Worm (Caenorhabditis elegans) whole organism, L1 larva: ENCODE data around the gene dop-6.
"Not testable (repeated sequence)": the region's sequence is repeated elsewhere in the genome, so short reads cannot be mapped to it uniquely, and the experiment has no call there.

ENCODE experiments used
- C34B4.2 ChIP-seq: sonication (generic microtip); optimal IDR thresholded peaks from 2 replicates; lab custom pipeline; 2017; ENCODE audit warnings: mild to moderate bottlenecking, missing genetic modification characterization, missing compliant biosample characterization
- F16B12.6 ChIP-seq: fragments of 150-350 bp; optimal IDR thresholded peaks from 2 replicates; lab custom pipeline; 2014; ENCODE audit warnings: missing biosample characterization, missing genetic modification characterization
- Y116A8C.19 ChIP-seq: sonication (generic microtip); optimal IDR thresholded peaks from 2 replicates; lab custom pipeline; 2016; ENCODE audit warnings: missing compliant biosample characterization, missing genetic modification characterization, borderline replicate concordance
- ceh-82 ChIP-seq, 3 experiments: fragments of 150-350 bp in 1 of 3; sonication (generic microtip) in 2 of 3; optimal IDR thresholded peaks; 2 replicates each; lab custom pipeline; 2014 to 2017; ENCODE audit warnings: missing biosample characterization in 3 of 3, missing genetic modification characterization in 3 of 3
- ceh-90 ChIP-seq: sonication (generic microtip); optimal IDR thresholded peaks from 2 replicates; lab custom pipeline; 2016; ENCODE audit warnings: missing genetic modification characterization, missing compliant biosample characterization
- ces-1 ChIP-seq: fragments of 150-350 bp; optimal IDR thresholded peaks from 2 replicates; lab custom pipeline; 2014; ENCODE audit warnings: missing biosample characterization, missing genetic modification reagents, missing genetic modification characterization
- dpl-1 ChIP-seq, 3 experiments: fragments of 150-350 bp in 2 of 3; sonication (generic microtip) in 1 of 3; optimal IDR thresholded peaks; 2 replicates each; lab custom pipeline; 2014 to 2017; ENCODE audit warnings: missing biosample characterization in 3 of 3, missing genetic modification characterization in 3 of 3, missing genetic modification reagents in 3 of 3
- efl-1 ChIP-seq, 4 experiments: fragments of 150-350 bp; optimal IDR thresholded peaks in 3 of 4; peaks in 1 of 4; 1 replicate in 1 of 4; 2 replicates in 3 of 4; lab custom pipeline; 2014; ENCODE audit warnings: missing biosample characterization in 2 of 4, missing genetic modification characterization in 2 of 4, missing genetic modification reagents in 2 of 4
- ets-5 ChIP-seq: fragments of 200-800 bp; sonication (Bioruptor generic); IDR thresholded peaks from 2 replicates; pipeline ENCODE4 v1.3.6; 2022; ENCODE audit warnings: missing genetic modification characterization, missing compliant biosample characterization
- fkh-10 ChIP-seq: sonication (generic microtip); optimal IDR thresholded peaks from 2 replicates; lab custom pipeline; 2017; ENCODE audit warnings: missing biosample characterization, missing genetic modification reagents, missing genetic modification characterization
- irx-1 ChIP-seq: sonication (generic microtip); optimal IDR thresholded peaks from 2 replicates; lab custom pipeline; 2016; ENCODE audit warnings: missing genetic modification characterization, missing compliant biosample characterization
- jun-1 ChIP-seq: fragments of 150-350 bp; optimal IDR thresholded peaks from 2 replicates; lab custom pipeline; 2014; ENCODE audit warnings: missing biosample characterization, missing genetic modification reagents, missing genetic modification characterization
- lin-14 ChIP-seq: fragments of 200-800 bp; sonication (Bioruptor generic); optimal IDR thresholded peaks from 2 replicates; lab custom pipeline; 2018; ENCODE audit warnings: mild to moderate bottlenecking, missing genetic modification characterization, moderate library complexity, missing compliant biosample characterization
- lsy-2 ChIP-seq, 2 experiments: fragments of 150-350 bp; optimal IDR thresholded peaks; 2 replicates each; lab custom pipeline; 2014; ENCODE audit warnings: missing biosample characterization in 2 of 2, missing genetic modification characterization in 2 of 2
- mep-1 ChIP-seq: fragments of 150-350 bp; optimal IDR thresholded peaks from 2 replicates; lab custom pipeline; 2014; ENCODE audit warnings: missing biosample characterization, missing genetic modification characterization
- nhr-19 ChIP-seq: fragments of 200-800 bp; sonication (Bioruptor generic); conservative IDR thresholded peaks from 2 replicates; pipeline ENCODE4 v1.3.6; 2022; ENCODE audit warnings: missing genetic modification characterization, missing compliant biosample characterization
- nhr-47 ChIP-seq: sonication (generic microtip); optimal IDR thresholded peaks from 2 replicates; lab custom pipeline; 2016; ENCODE audit warnings: mild to moderate bottlenecking, missing genetic modification characterization, moderate library complexity, missing compliant biosample characterization
- nhr-85 ChIP-seq: sonication (generic microtip); peaks from one replicate; lab custom pipeline; 2016; ENCODE audit warnings: missing genetic modification characterization, inconsistent platforms, missing compliant biosample characterization
- nhr-90 ChIP-seq: sonication (generic microtip); optimal IDR thresholded peaks from 2 replicates; lab custom pipeline; 2016; ENCODE audit warnings: mild to moderate bottlenecking, missing genetic modification characterization, missing compliant biosample characterization; ENCODE audit not compliant: poor library complexity
- pax-3 ChIP-seq: fragments of 200-800 bp; sonication (Bioruptor generic); optimal IDR thresholded peaks from 2 replicates; lab custom pipeline; 2018; ENCODE audit warnings: mild to moderate bottlenecking, missing genetic modification characterization, moderate library complexity, missing compliant biosample characterization
- skn-1 ChIP-seq: fragments of 150-350 bp; optimal IDR thresholded peaks from 2 replicates; lab custom pipeline; 2014; ENCODE audit warnings: missing biosample characterization, missing genetic modification characterization
- sptf-1 ChIP-seq: fragments of 150-350 bp; optimal IDR thresholded peaks from 2 replicates; lab custom pipeline; 2014; ENCODE audit warnings: missing biosample characterization, missing genetic modification characterization
- sup-37 ChIP-seq: fragments of 200-800 bp; sonication (Bioruptor generic); optimal IDR thresholded peaks from 2 replicates; lab custom pipeline; 2018; ENCODE audit warnings: mild to moderate bottlenecking, missing genetic modification characterization, missing compliant biosample characterization
- tbx-2 ChIP-seq: sonication (generic microtip); optimal IDR thresholded peaks from 2 replicates; lab custom pipeline; 2016; ENCODE audit warnings: missing genetic modification characterization, missing compliant biosample characterization
- tlp-1 ChIP-seq: fragments of 150-350 bp; optimal IDR thresholded peaks from 2 replicates; lab custom pipeline; 2014; ENCODE audit warnings: missing biosample characterization, missing genetic modification characterization
- xbp-1 ChIP-seq: sonication (generic microtip); optimal IDR thresholded peaks from 2 replicates; lab custom pipeline; 2016; ENCODE audit warnings: missing genetic modification characterization, missing compliant biosample characterization

Gene dop-6

ce11 chrX:4317095-4317494 is 3.6 kb upstream of the dop-6 start:
- TF ChIP-seq efl-1 (optimal IDR thresholded peaks at IDR 0.05; lab: Kevin White, UChicago), result no peak
- peak in 1 of 2 experiments; percentile 2 for TF ChIP-seq efl-1 (GFP tag; optimal IDR thresholded peaks at IDR 0.05 in 1 of 2; lab: Kevin White, UChicago)
- TF ChIP-seq fkh-10, result peak; percentile 75
- TF ChIP-seq ceh-82 (tag; optimal IDR thresholded peaks at IDR 0.05; lab: Kevin White, UChicago), result no peak
- peak; percentile 29 for TF ChIP-seq lin-14 (GFP tag; lab: Kevin White, UChicago)
- no peak for TF ChIP-seq skn-1

ce11 chrX:4322847-4323455 is 2.3 kb downstream of the dop-6 start:
- TF ChIP-seq fkh-10, result peak; percentile 64
- no peak for TF ChIP-seq efl-1 (optimal IDR thresholded peaks at IDR 0.05; lab: Kevin White, UChicago)
- peak in 1 of 2 experiments; percentile 88 for TF ChIP-seq efl-1 (GFP tag; optimal IDR thresholded peaks at IDR 0.05 in 1 of 2; lab: Kevin White, UChicago)
- TF ChIP-seq F16B12.6, result no peak
- peak; percentile 54 for TF ChIP-seq lin-14 (GFP tag; lab: Kevin White, UChicago)

- TF ChIP-seq ceh-90 (tag; lab: Kevin White, UChicago) (no peak), tbx-2 (tag; lab: Kevin White, UChicago) (no peak), Y116A8C.19 (tag; lab: Kevin White, UChicago) (no peak), sptf-1 (tag; lab: Kevin White, UChicago) (no peak), lsy-2 (tag; optimal IDR thresholded peaks at IDR 0.05; lab: Kevin White, UChicago) (no peak), pax-3 (no peak), nhr-19 (GFP tag; lab: Robert Waterston, UW) (no peak), F16B12.6 (no peak), jun-1 (no peak), mep-1 (tag; lab: Kevin White, UChicago) (no peak), irx-1 (tag; lab: Kevin White, UChicago) (no peak), ceh-82 (tag; optimal IDR thresholded peaks at IDR 0.05; lab: Kevin White, UChicago) (no peak), nhr-90 (tag; lab: Kevin White, UChicago) (no peak), C34B4.2 (tag; lab: Kevin White, UChicago) (no peak)
These were observed 8.2 kb downstream of the dop-6 start, which contains the start of gene C24A8.5 for ce11 chrX:4328816-4329215. Gene C24A8.5, minus strand, starts transcription at chrX:4328916.

- not testable (repeated sequence) for TF ChIP-seq xbp-1; tlp-1 (tag; lab: Kevin White, UChicago); sup-37 (GFP tag; lab: Kevin White, UChicago)
These were observed 11.6 kb downstream of the dop-6 start, which contains the start of gene C24A8.6 for ce11 chrX:4332305-4332704. Gene C24A8.6, minus strand, starts transcription at chrX:4332405.

- TF ChIP-seq nhr-47 (tag; lab: Kevin White, UChicago); ces-1 (GFP tag; lab: Kevin White, UChicago); tbx-2 (tag; lab: Kevin White, UChicago): not testable (repeated sequence)
These were observed 15.3 kb downstream of the dop-6 start, which contains the start of gene cst-2 for ce11 chrX:4335950-4336349. Gene cst-2, minus strand, starts transcription at chrX:4336050.

ce11 chrX:4339332-4339731 is 18.7 kb downstream of the dop-6 start, which contains the start of gene cst-1:
Gene cst-1, plus strand, starts transcription at chrX:4339632.
- not testable (repeated sequence) for TF ChIP-seq nhr-90 (tag; lab: Kevin White, UChicago); xbp-1; dpl-1 (GFP tag; optimal IDR thresholded peaks at IDR 0.05; lab: Kevin White, UChicago)

ce11 chrX:4342730-4343129 is 22.1 kb downstream of the dop-6 start:
- no peak for TF ChIP-seq lsy-2 (tag; optimal IDR thresholded peaks at IDR 0.05; lab: Kevin White, UChicago)
- TF ChIP-seq skn-1, result peak; percentile 60
- TF ChIP-seq nhr-19 (GFP tag; lab: Robert Waterston, UW), result no peak

ce11 chrX:4343915-4344314 is 23.3 kb downstream of the dop-6 start, which contains the start of gene F14H12.3:
Gene F14H12.3, plus strand, starts transcription at chrX:4344215.
- TF ChIP-seq nhr-85 (peak; percentile 12), ets-5 (GFP tag; lab: Robert Waterston, UW) (no peak)
